Worm (Caenorhabditis elegans) whole organism, late embryonic: ENCODE measurements around the gene unc-132.

ENCODE experiments used
- C08G9.2 ChIP-seq: sonication (generic microtip); optimal IDR thresholded peaks from 2 replicates; lab custom pipeline; 2016; ENCODE audit warnings: mild to moderate bottlenecking, missing genetic modification characterization, moderate library complexity, missing compliant biosample characterization
- F13H6.1 ChIP-seq: sonication (generic microtip); optimal IDR thresholded peaks from 2 replicates; lab custom pipeline; 2016; ENCODE audit warnings: missing genetic modification characterization, missing compliant biosample characterization
- ahr-1 ChIP-seq: sonication (generic microtip); optimal IDR thresholded peaks from 2 replicates; lab custom pipeline; 2016; ENCODE audit warnings: missing genetic modification characterization, missing compliant biosample characterization
- ama-1 ChIP-seq: fragments of 150-350 bp; optimal IDR thresholded peaks from 2 replicates; lab custom pipeline; 2014
- ceh-14 ChIP-seq: sonication (generic microtip); optimal IDR thresholded peaks from 2 replicates; lab custom pipeline; 2016; ENCODE audit warnings: missing genotype, missing genetic modification characterization, missing compliant biosample characterization
- ceh-18 ChIP-seq: sonication (generic microtip); optimal IDR thresholded peaks from 2 replicates; lab custom pipeline; 2016; ENCODE audit warnings: missing genetic modification characterization, missing compliant biosample characterization
- ceh-19 ChIP-seq: fragments of 200-800 bp; sonication (Bioruptor generic); optimal IDR thresholded peaks from 2 replicates; lab custom pipeline; 2018; ENCODE audit warnings: mild to moderate bottlenecking, missing genetic modification characterization, missing compliant biosample characterization
- ceh-2 ChIP-seq: sonication (generic microtip); optimal IDR thresholded peaks from 2 replicates; lab custom pipeline; 2016; ENCODE audit warnings: missing genotype, missing genetic modification characterization, missing compliant biosample characterization
- ceh-22 ChIP-seq: sonication (generic microtip); optimal IDR thresholded peaks from 2 replicates; lab custom pipeline; 2017; ENCODE audit warnings: missing biosample characterization, missing genetic modification characterization
- ceh-24 ChIP-seq: sonication (generic microtip); optimal IDR thresholded peaks from 2 replicates; lab custom pipeline; 2016; ENCODE audit warnings: mild to moderate bottlenecking, missing genetic modification characterization, missing compliant biosample characterization
- ceh-31 ChIP-seq: sonication (generic microtip); optimal IDR thresholded peaks from 2 replicates; lab custom pipeline; 2016; ENCODE audit warnings: missing genetic modification characterization, missing compliant biosample characterization
- ceh-48 ChIP-seq: sonication (generic microtip); optimal IDR thresholded peaks from 2 replicates; lab custom pipeline; 2016; ENCODE audit warnings: missing genetic modification characterization, inconsistent platforms, missing compliant biosample characterization
- ceh-6 ChIP-seq: fragments of 200-800 bp; sonication (Bioruptor generic); optimal IDR thresholded peaks from 2 replicates; lab custom pipeline; 2018; ENCODE audit warnings: mild to moderate bottlenecking, missing genetic modification characterization, missing compliant biosample characterization
- dmd-4 ChIP-seq: sonication (generic microtip); optimal IDR thresholded peaks from 2 replicates; lab custom pipeline; 2016; ENCODE audit warnings: borderline replicate concordance, missing genetic modification characterization, missing compliant biosample characterization
- dve-1 ChIP-seq: sonication (generic microtip); optimal IDR thresholded peaks from 2 replicates; lab custom pipeline; 2017; ENCODE audit warnings: antibody characterized with exemption, mild to moderate bottlenecking, missing genetic modification characterization, missing compliant biosample characterization
- elt-2 ChIP-seq: sonication (generic microtip); optimal IDR thresholded peaks from 2 replicates; lab custom pipeline; 2016; ENCODE audit warnings: missing genetic modification reagents, missing genetic modification characterization, missing compliant biosample characterization
- elt-4 ChIP-seq: sonication (generic microtip); optimal IDR thresholded peaks from 2 replicates; lab custom pipeline; 2016; ENCODE audit warnings: missing genetic modification characterization, missing compliant biosample characterization
- ets-4 ChIP-seq: sonication (generic microtip); optimal IDR thresholded peaks from 2 replicates; lab custom pipeline; 2016; ENCODE audit warnings: missing genetic modification characterization, missing compliant biosample characterization
- eyg-1 ChIP-seq: sonication (generic microtip); optimal IDR thresholded peaks from 2 replicates; lab custom pipeline; 2016; ENCODE audit warnings: missing genotype, missing genetic modification characterization, missing compliant biosample characterization
- fkh-6 ChIP-seq: sonication (generic microtip); optimal IDR thresholded peaks from 2 replicates; lab custom pipeline; 2016; ENCODE audit warnings: missing genetic modification characterization, missing compliant biosample characterization
- hlh-30 ChIP-seq: sonication (generic microtip); optimal IDR thresholded peaks from 2 replicates; lab custom pipeline; 2017; ENCODE audit warnings: antibody characterized with exemption, missing genetic modification characterization, missing compliant biosample characterization; ENCODE audit not compliant: insufficient read depth
- hlh-8 ChIP-seq: sonication (generic microtip); optimal IDR thresholded peaks from 2 replicates; lab custom pipeline; 2016; ENCODE audit warnings: missing genotype, missing genetic modification characterization, missing compliant biosample characterization
- lim-6 ChIP-seq: sonication (generic microtip); optimal IDR thresholded peaks from 2 replicates; lab custom pipeline; 2016; ENCODE audit warnings: missing genetic modification characterization, missing compliant biosample characterization
- lin-11 ChIP-seq: fragments of 200-800 bp; sonication (Bioruptor generic); optimal IDR thresholded peaks from 2 replicates; lab custom pipeline; 2018; ENCODE audit warnings: mild to moderate bottlenecking, missing genetic modification characterization, missing compliant biosample characterization
- madf-2 ChIP-seq: sonication (generic microtip); optimal IDR thresholded peaks from 2 replicates; lab custom pipeline; 2017; ENCODE audit warnings: missing genetic modification characterization, missing compliant biosample characterization
- mec-3 ChIP-seq: sonication (generic microtip); optimal IDR thresholded peaks from 2 replicates; lab custom pipeline; 2016; ENCODE audit warnings: borderline replicate concordance, missing genetic modification characterization, missing compliant biosample characterization
- nfya-1 ChIP-seq: sonication (generic microtip); optimal IDR thresholded peaks from 2 replicates; lab custom pipeline; 2017; ENCODE audit warnings: missing genetic modification characterization, mild to moderate bottlenecking, missing compliant biosample characterization, antibody characterized with exemption, moderate library complexity
- nhr-232 ChIP-seq: sonication (generic microtip); optimal IDR thresholded peaks from 2 replicates; lab custom pipeline; 2016; ENCODE audit warnings: missing genetic modification characterization, missing compliant biosample characterization
- npax-4 ChIP-seq: sonication (generic microtip); optimal IDR thresholded peaks from 2 replicates; lab custom pipeline; 2016; ENCODE audit warnings: missing genetic modification characterization, missing compliant biosample characterization
- odd-2 ChIP-seq: sonication (generic microtip); optimal IDR thresholded peaks from 2 replicates; lab custom pipeline; 2017; ENCODE audit warnings: antibody characterized with exemption, mild to moderate bottlenecking, missing genetic modification characterization, missing compliant biosample characterization
- pag-3 ChIP-seq: sonication (generic microtip); optimal IDR thresholded peaks from 2 replicates; lab custom pipeline; 2016; ENCODE audit warnings: missing compliant biosample characterization, missing genetic modification characterization, borderline replicate concordance
- pha-2 ChIP-seq: sonication (generic microtip); optimal IDR thresholded peaks from 2 replicates; lab custom pipeline; 2017; ENCODE audit warnings: mild to moderate bottlenecking, missing genetic modification characterization, missing compliant biosample characterization
- pha-4 ChIP-seq: fragments of 150-350 bp; optimal IDR thresholded peaks from 2 replicates; lab custom pipeline; 2018; ENCODE audit warnings: missing biosample characterization, missing genetic modification reagents, missing genetic modification characterization
- pqm-1 ChIP-seq: sonication (generic microtip); optimal IDR thresholded peaks from 2 replicates; lab custom pipeline; 2016; ENCODE audit warnings: missing genetic modification characterization, missing compliant biosample characterization
- pros-1 ChIP-seq: fragments of 150-350 bp; optimal IDR thresholded peaks from 2 replicates; lab custom pipeline; 2014; ENCODE audit warnings: missing biosample characterization, missing genetic modification reagents, missing genetic modification characterization
- rnt-1 ChIP-seq: sonication (generic microtip); optimal IDR thresholded peaks from 2 replicates; lab custom pipeline; 2016; ENCODE audit warnings: missing genetic modification characterization, missing compliant biosample characterization
- sdc-2 ChIP-seq: sonication (generic microtip); optimal IDR thresholded peaks from 2 replicates; lab custom pipeline; 2016; ENCODE audit warnings: missing genotype, missing genetic modification characterization, missing compliant biosample characterization
- sox-4 ChIP-seq: sonication (generic microtip); optimal IDR thresholded peaks from 2 replicates; lab custom pipeline; 2017; ENCODE audit warnings: mild to moderate bottlenecking, missing genetic modification characterization, inconsistent platforms, missing compliant biosample characterization
- tbx-2 ChIP-seq: sonication (generic microtip); optimal IDR thresholded peaks from 2 replicates; lab custom pipeline; 2016; ENCODE audit warnings: missing genetic modification characterization, missing compliant biosample characterization
- tbx-7 ChIP-seq: sonication (generic microtip); optimal IDR thresholded peaks from 2 replicates; lab custom pipeline; 2016; ENCODE audit warnings: missing genotype, missing genetic modification characterization, missing compliant biosample characterization
- unc-42 ChIP-seq: sonication (generic microtip); optimal IDR thresholded peaks from 2 replicates; lab custom pipeline; 2016; ENCODE audit warnings: missing genotype, missing genetic modification characterization, missing compliant biosample characterization
- unc-55 ChIP-seq: sonication (generic microtip); optimal IDR thresholded peaks from 2 replicates; lab custom pipeline; 2017; ENCODE audit warnings: missing biosample characterization, missing genetic modification reagents, missing genetic modification characterization
- unc-86 ChIP-seq: sonication (generic microtip); optimal IDR thresholded peaks from 2 replicates; lab custom pipeline; 2016; ENCODE audit warnings: missing genetic modification characterization, missing compliant biosample characterization

unc-132 gene

DNA sequence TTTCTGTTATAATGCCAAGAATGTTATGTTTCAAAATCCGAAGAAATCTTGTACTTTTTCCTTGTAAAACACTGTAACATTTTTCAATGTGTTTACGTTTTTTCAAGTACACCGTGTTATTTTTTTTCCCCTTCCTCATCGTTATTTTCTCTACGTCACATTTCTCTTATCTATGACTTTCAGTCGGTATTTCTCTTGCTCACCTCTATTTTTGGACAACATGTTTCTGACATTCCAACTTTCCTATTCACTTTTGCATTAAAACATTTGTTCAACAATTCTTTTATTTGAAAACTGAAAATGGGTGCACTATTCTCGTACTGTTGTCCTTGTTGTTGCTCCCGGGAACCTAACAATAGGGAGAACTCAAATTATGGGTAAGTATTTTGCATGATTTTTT is 13.8 kb upstream of the unc-132 start, which contains the start of gene pals-33:
TSS of gene pals-33 (plus strand) at position 301 of the 400 bp plus-strand sequence.
- TF ChIP-seq ama-1 (lab: Kevin White, UChicago), result no peak
- no peak for TF ChIP-seq ceh-19 (GFP tag; lab: Kevin White, UChicago)
- TF ChIP-seq fkh-6 (tag; lab: Kevin White, UChicago), result no peak
- no peak for TF ChIP-seq odd-2 (tag; lab: Kevin White, UChicago)
- no peak for TF ChIP-seq F13H6.1 (tag; lab: Kevin White, UChicago)
- no peak for TF ChIP-seq ceh-31 (tag; lab: Kevin White, UChicago)
- no peak for TF ChIP-seq ceh-14
- TF ChIP-seq tbx-7 (tag; lab: Kevin White, UChicago), result no peak
- no peak for TF ChIP-seq elt-4 (tag; lab: Kevin White, UChicago)

DNA sequence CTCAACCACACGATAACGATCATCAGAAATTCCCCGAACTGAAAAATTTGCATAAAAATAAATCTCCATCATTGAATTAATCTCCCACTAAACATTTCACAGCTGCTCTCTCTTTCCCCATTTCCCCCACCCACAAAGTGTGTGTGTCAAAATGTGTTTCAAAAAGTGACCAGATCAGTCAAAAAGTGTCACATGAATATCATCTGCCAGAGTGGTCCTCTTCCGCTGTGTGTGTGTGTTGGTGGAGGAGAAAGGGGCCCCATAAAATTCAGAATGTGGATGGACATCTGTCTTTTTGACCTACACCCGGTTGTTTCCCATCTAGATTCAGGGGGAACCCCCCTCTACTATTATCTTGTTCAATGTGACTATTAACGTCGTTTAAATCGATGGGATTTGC is 9.7 kb upstream of the unc-132 start:
- TF ChIP-seq madf-2 (tag; lab: Kevin White, UChicago) (no peak), rnt-1 (peak; percentile 6), unc-55 (peak; percentile 89), ceh-6 (GFP tag; lab: Kevin White, UChicago) (no peak), eyg-1 (tag; lab: Kevin White, UChicago) (no peak), sdc-2 (tag; lab: Kevin White, UChicago) (no peak), pqm-1 (tag; lab: Kevin White, UChicago) (no peak), pag-3 (tag; lab: Kevin White, UChicago) (no peak), tbx-2 (no peak), tbx-7 (tag; lab: Kevin White, UChicago) (no peak), ceh-31 (tag; lab: Kevin White, UChicago) (no peak), hlh-8 (tag; lab: Kevin White, UChicago) (peak; percentile 57), ceh-18 (peak; percentile 41), ceh-22 (tag; lab: Kevin White, UChicago) (no peak), ceh-48 (tag; lab: Kevin White, UChicago) (no peak), nhr-232 (no peak), elt-2 (no peak), F13H6.1 (tag; lab: Kevin White, UChicago) (no peak), ahr-1 (tag; lab: Kevin White, UChicago) (no peak), sox-4 (tag; lab: Kevin White, UChicago) (no peak), dve-1 (tag; lab: Kevin White, UChicago) (no peak), hlh-30 (tag; lab: Kevin White, UChicago) (peak; percentile 28), nfya-1 (tag; lab: Kevin White, UChicago) (peak; percentile 5), mec-3 (tag; lab: Kevin White, UChicago) (no peak), ets-4 (tag; lab: Kevin White, UChicago) (no peak), pros-1 (tag; lab: Kevin White, UChicago) (no peak), unc-42 (tag; lab: Kevin White, UChicago) (no peak), ceh-14 (no peak), npax-4 (tag; lab: Kevin White, UChicago) (no peak), unc-86 (tag; lab: Kevin White, UChicago) (no peak), ceh-24 (tag; lab: Kevin White, UChicago) (no peak), ceh-2 (tag; lab: Kevin White, UChicago) (no peak), pha-2 (tag; lab: Kevin White, UChicago) (no peak), elt-4 (tag; lab: Kevin White, UChicago) (no peak), ama-1 (lab: Kevin White, UChicago) (no peak), lin-11 (no peak), lim-6 (tag; lab: Kevin White, UChicago) (no peak), ceh-19 (GFP tag; lab: Kevin White, UChicago) (no peak), pha-4 (tag; lab: Kevin White, UChicago) (no peak), dmd-4 (tag; lab: Kevin White, UChicago) (no peak), C08G9.2 (tag; lab: Kevin White, UChicago) (no peak)
